Worm (Caenorhabditis elegans) whole organism, young adult: ENCODE measurements around the gene clec-54.

Experiments
- B0035.1 ChIP-seq: sonication (generic microtip); optimal IDR thresholded peaks from 2 replicates; lab custom pipeline; 2016; ENCODE audit warnings: missing genetic modification characterization, mild to moderate bottlenecking, missing compliant biosample characterization, missing genotype, missing genetic modification reagents
- D2030.7 ChIP-seq: fragments of 200-800 bp; sonication (Bioruptor generic); IDR thresholded peaks from 2 replicates; pipeline ENCODE4 v1.3.6; 2022; ENCODE audit warnings: missing genetic modification reagents, missing genetic modification characterization, missing compliant biosample characterization
- F10E7.11 ChIP-seq: sonication (generic microtip); optimal IDR thresholded peaks from 2 replicates; lab custom pipeline; 2017; ENCODE audit warnings: mild to moderate bottlenecking, missing genetic modification characterization, moderate library complexity, missing compliant biosample characterization
- F23B12.7 ChIP-seq: sonication (generic microtip); optimal IDR thresholded peaks from 2 replicates; lab custom pipeline; 2017; ENCODE audit warnings: missing genetic modification characterization, mild to moderate bottlenecking, missing compliant biosample characterization, antibody characterized with exemption, moderate library complexity; ENCODE audit not compliant: insufficient read depth
- F39B2.1 ChIP-seq: fragments of 200-800 bp; sonication (Bioruptor generic); IDR thresholded peaks from 2 replicates; pipeline ENCODE4 v1.3.6; 2022; ENCODE audit warnings: missing genetic modification reagents, missing genetic modification characterization, missing compliant biosample characterization
- F55B11.4 ChIP-seq: sonication (generic microtip); optimal IDR thresholded peaks from 2 replicates; lab custom pipeline; 2016; ENCODE audit warnings: missing compliant biosample characterization, missing genetic modification characterization, borderline replicate concordance; ENCODE audit not compliant: insufficient read depth
- F57C9.4 ChIP-seq: sonication (generic microtip); optimal IDR thresholded peaks from 2 replicates; lab custom pipeline; 2017; ENCODE audit warnings: mild to moderate bottlenecking, missing genetic modification characterization, missing compliant biosample characterization
- T26A5.8 ChIP-seq: sonication (generic microtip); optimal IDR thresholded peaks from 2 replicates; lab custom pipeline; 2016; ENCODE audit warnings: missing genetic modification characterization, missing compliant biosample characterization
- Y53G8AR.9 ChIP-seq: fragments of 200-800 bp; sonication (Bioruptor generic); conservative IDR thresholded peaks from 2 replicates; pipeline ENCODE4 v1.3.6; 2022; ENCODE audit warnings: missing genetic modification reagents, missing genetic modification characterization, missing compliant biosample characterization
- Y56A3A.18 ChIP-seq: fragments of 200-800 bp; sonication (Bioruptor generic); IDR thresholded peaks from 2 replicates; pipeline ENCODE4 v1.3.6; 2022; ENCODE audit warnings: missing genetic modification reagents, missing genetic modification characterization, missing compliant biosample characterization
- athp-1 ChIP-seq: sonication (generic microtip); optimal IDR thresholded peaks from 2 replicates; lab custom pipeline; 2017; ENCODE audit warnings: mild to moderate bottlenecking, missing genetic modification characterization, missing compliant biosample characterization
- attf-5 ChIP-seq: fragments of 200-800 bp; sonication (Bioruptor generic); optimal IDR thresholded peaks from 2 replicates; lab custom pipeline; 2018; ENCODE audit warnings: mild to moderate bottlenecking, missing genetic modification characterization, missing compliant biosample characterization
- cebp-1 ChIP-seq, 2 experiments: fragments of 200-800 bp in 1 of 2; sonication (Bioruptor generic) in 1 of 2; sonication (generic microtip) in 1 of 2; IDR thresholded peaks in 1 of 2; optimal IDR thresholded peaks in 1 of 2; 2 replicates each; pipeline versions ENCODE4 v1.3.6 to Lab custom; 2017 to 2022; ENCODE audit warnings: missing compliant biosample characterization in 2 of 2, missing genetic modification characterization in 2 of 2, mild to moderate bottlenecking in 1 of 2, missing genetic modification reagents in 1 of 2, moderate library complexity in 1 of 2
- ceh-100 ChIP-seq: fragments of 200-800 bp; sonication (Bioruptor generic); IDR thresholded peaks from 2 replicates; pipeline ENCODE4 v1.3.6; 2022; ENCODE audit warnings: missing genetic modification reagents, missing genetic modification characterization, missing compliant biosample characterization
- ceh-58 ChIP-seq: fragments of 200-800 bp; sonication (Bioruptor generic); IDR thresholded peaks from 2 replicates; pipeline ENCODE4 v1.3.6; 2022; ENCODE audit warnings: missing genetic modification characterization, missing compliant biosample characterization
- die-1 ChIP-seq: sonication (generic microtip); optimal IDR thresholded peaks from 2 replicates; lab custom pipeline; 2016; ENCODE audit warnings: missing genotype, mild to moderate bottlenecking, missing genetic modification characterization, missing compliant biosample characterization
- dox-1 ChIP-seq: fragments of 200-800 bp; sonication (Bioruptor generic); IDR thresholded peaks from 2 replicates; pipeline ENCODE4 v1.3.6; 2022; ENCODE audit warnings: missing genetic modification reagents, missing genetic modification characterization, missing compliant biosample characterization
- efl-1 ChIP-seq: fragments of 150-350 bp; optimal IDR thresholded peaks from 2 replicates; lab custom pipeline; 2014; ENCODE audit warnings: missing biosample characterization, missing genetic modification reagents, missing genetic modification characterization
- ets-4 ChIP-seq: fragments of 200-800 bp; sonication (Bioruptor generic); optimal IDR thresholded peaks from 2 replicates; lab custom pipeline; 2018; ENCODE audit warnings: mild to moderate bottlenecking, missing genetic modification characterization, missing compliant biosample characterization
- gei-17 ChIP-seq: fragments of 200-800 bp; sonication (Bioruptor generic); optimal IDR thresholded peaks from 2 replicates; lab custom pipeline; 2018; ENCODE audit warnings: mild to moderate bottlenecking, missing genetic modification characterization, missing compliant biosample characterization
- hlh-12 ChIP-seq: sonication (generic microtip); optimal IDR thresholded peaks from 2 replicates; lab custom pipeline; 2016; ENCODE audit warnings: missing genetic modification characterization, missing compliant biosample characterization
- hlh-26 ChIP-seq: fragments of 200-800 bp; sonication (Bioruptor generic); conservative IDR thresholded peaks from 2 replicates; pipeline ENCODE4 v1.3.6; 2022; ENCODE audit warnings: missing genetic modification reagents, missing genetic modification characterization, missing compliant biosample characterization
- lin-35 ChIP-seq, 3 experiments: fragments of 150-350 bp in 2 of 3; sonication (generic microtip) in 1 of 3; optimal IDR thresholded peaks; 2 replicates each; lab custom pipeline; 2014 to 2018; ENCODE audit warnings: missing biosample characterization in 3 of 3, missing genetic modification characterization in 3 of 3, missing genetic modification reagents in 3 of 3
- lir-1 ChIP-seq: fragments of 200-800 bp; sonication (Bioruptor generic); conservative IDR thresholded peaks from 2 replicates; pipeline ENCODE4 v1.3.6; 2022; ENCODE audit warnings: missing genetic modification reagents, missing genetic modification characterization, missing compliant biosample characterization
- nfyb-1 ChIP-seq: fragments of 200-800 bp; sonication (Bioruptor generic); IDR thresholded peaks from 2 replicates; pipeline ENCODE4 v1.3.6; 2022; ENCODE audit warnings: missing genetic modification reagents, missing genetic modification characterization, missing compliant biosample characterization
- nhr-120 ChIP-seq: fragments of 200-800 bp; sonication (Bioruptor generic); IDR thresholded peaks from 2 replicates; pipeline ENCODE4 v1.3.6; 2022; ENCODE audit warnings: missing genetic modification characterization, missing compliant biosample characterization
- nhr-179 ChIP-seq: sonication (generic microtip); optimal IDR thresholded peaks from 2 replicates; lab custom pipeline; 2016; ENCODE audit warnings: mild to moderate bottlenecking, missing genetic modification characterization, missing compliant biosample characterization
- rcor-1 ChIP-seq: fragments of 200-800 bp; sonication (Bioruptor generic); IDR thresholded peaks from 2 replicates; pipeline ENCODE4 v1.3.6; 2022; ENCODE audit warnings: missing genetic modification reagents, missing genetic modification characterization, missing compliant biosample characterization
- rpc-1 ChIP-seq, 2 experiments: fragments of 150-350 bp in 1 of 2; sonication (generic microtip) in 1 of 2; optimal IDR thresholded peaks; 2 replicates each; lab custom pipeline; 2014 to 2018; ENCODE audit warnings: missing biosample characterization in 1 of 2, missing genetic modification characterization in 1 of 2, missing genetic modification reagents in 1 of 2, missing genotype in 1 of 2
- snpc-4 ChIP-seq, 5 experiments: fragments of 150-350 bp in 1 of 5; sonication (generic microtip) in 4 of 5; optimal IDR thresholded peaks; 2 replicates each; lab custom pipeline; 2014 to 2018; ENCODE audit warnings: missing genetic modification characterization in 5 of 5, missing biosample characterization in 3 of 5, antibody characterized with exemption in 2 of 5, mild to moderate bottlenecking in 2 of 5, missing compliant biosample characterization in 2 of 5, missing genotype in 2 of 5, moderate library complexity in 2 of 5, missing genetic modification reagents in 1 of 5
- somi-1 ChIP-seq: fragments of 200-800 bp; sonication (Bioruptor generic); optimal IDR thresholded peaks from 2 replicates; lab custom pipeline; 2018; ENCODE audit warnings: mild to moderate bottlenecking, missing genetic modification characterization, missing compliant biosample characterization
- tbp1 ChIP-seq: fragments of 200-800 bp; sonication (Bioruptor generic); optimal IDR thresholded peaks from 2 replicates; lab custom pipeline; 2018; ENCODE audit warnings: mild to moderate bottlenecking, missing genetic modification characterization, missing compliant biosample characterization
- unc-130 ChIP-seq: sonication (generic microtip); optimal IDR thresholded peaks from 2 replicates; lab custom pipeline; 2016; ENCODE audit warnings: missing genetic modification reagents, missing genetic modification characterization, missing compliant biosample characterization
- xnd-1 ChIP-seq: sonication (generic microtip); optimal IDR thresholded peaks from 2 replicates; lab custom pipeline; 2016; ENCODE audit warnings: missing genotype, missing genetic modification reagents, missing genetic modification characterization, missing compliant biosample characterization
- zim-3 ChIP-seq: sonication (generic microtip); optimal IDR thresholded peaks from 2 replicates; lab custom pipeline; 2017; ENCODE audit warnings: mild to moderate bottlenecking, missing genetic modification characterization, moderate library complexity, missing compliant biosample characterization
- ztf-18 ChIP-seq: sonication (generic microtip); optimal IDR thresholded peaks from 2 replicates; lab custom pipeline; 2016; ENCODE audit warnings: missing genotype, mild to moderate bottlenecking, missing genetic modification characterization, missing compliant biosample characterization
- ztf-26 ChIP-seq: sonication (generic microtip); optimal IDR thresholded peaks from 2 replicates; lab custom pipeline; 2017; ENCODE audit warnings: missing genetic modification characterization, missing compliant biosample characterization

clec-54 gene

DNA sequence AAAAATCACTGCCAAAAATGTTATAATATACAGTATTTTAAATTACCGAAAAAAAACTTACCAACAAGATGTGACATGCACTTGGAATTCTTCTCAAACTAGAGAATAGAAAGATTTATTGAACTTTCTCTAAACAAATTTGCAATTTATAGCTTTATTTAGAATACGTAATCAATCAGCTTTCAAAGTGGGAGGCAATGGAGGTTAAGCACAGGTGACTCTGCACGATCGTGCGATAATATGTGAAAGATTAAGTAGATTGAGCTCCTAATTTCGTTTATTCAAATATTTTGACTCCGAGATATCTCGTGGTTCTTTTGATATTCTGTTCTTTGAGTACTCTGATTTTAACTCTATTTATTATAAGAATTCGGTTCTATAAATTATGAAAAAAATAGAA lies 41.3 kb downstream of the clec-54 start, which contains the start of gene R02D5.6:
Gene R02D5.6 (minus strand): TSS at position 101 of the 400 bp plus-strand sequence.
- TF ChIP-seq xnd-1 (tag; lab: Kevin White, UChicago) (no peak), nhr-120 (GFP tag; lab: Robert Waterston, UW) (no peak), ceh-58 (no peak), Y53G8AR.9 (GFP tag; lab: Robert Waterston, UW) (no peak), ceh-100 (no peak), athp-1 (tag; lab: Kevin White, UChicago) (no peak), B0035.1 (tag; lab: Kevin White, UChicago) (no peak), nfyb-1 (no peak)

DNA sequence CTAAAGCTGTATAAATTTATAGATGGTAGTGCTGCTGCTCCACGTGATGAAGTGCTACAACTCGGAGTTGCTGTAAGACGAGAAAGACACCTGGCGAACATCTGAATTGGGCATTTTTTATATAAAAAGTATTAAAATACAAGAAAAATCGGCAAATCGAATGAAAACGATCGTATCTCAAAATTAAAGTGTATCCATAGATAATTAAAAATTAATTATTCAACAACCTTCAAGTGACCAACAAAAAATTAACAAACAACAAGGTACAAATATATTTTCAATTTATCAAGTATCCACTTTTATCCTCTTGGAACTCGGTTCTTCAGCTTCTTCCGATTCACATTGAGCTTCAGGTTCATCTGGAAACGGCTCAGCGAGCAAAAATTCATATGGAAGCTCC lies 42.6 kb downstream of the clec-54 start, which contains the start of gene R02D5.8:
Gene R02D5.8 (minus strand): TSS at position 101 of the 400 bp plus-strand sequence.
- no peak for TF ChIP-seq efl-1 (GFP tag; lab: Kevin White, UChicago)
- no peak for TF ChIP-seq hlh-26
- TF ChIP-seq, all 124 proteins: peak for 0

DNA sequence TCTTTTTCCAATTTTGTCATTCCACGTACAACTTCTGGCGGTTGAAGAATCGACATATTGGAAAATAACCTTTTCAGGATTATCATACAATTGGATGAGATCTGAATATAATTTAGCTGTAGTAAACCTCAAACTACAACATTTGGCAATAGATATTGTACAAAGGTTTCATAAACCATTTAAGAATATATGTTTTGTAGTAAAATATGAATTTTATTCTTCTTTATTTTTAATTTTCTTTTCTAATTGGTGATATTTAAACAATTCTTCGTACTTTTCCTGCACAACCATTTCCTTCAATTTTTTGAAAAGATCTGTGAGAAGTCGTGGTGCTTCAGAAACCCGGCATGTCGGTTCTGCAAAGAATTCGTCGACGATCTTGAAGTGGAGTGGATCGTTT lies 44.3 kb downstream of the clec-54 start, which contains the start of gene C53A5.17:
Gene C53A5.17 (minus strand): TSS at position 101 of the 400 bp plus-strand sequence.
- TF ChIP-seq zim-3 (no peak), lir-1 (GFP tag; lab: Robert Waterston, UW) (no peak), ets-4 (no peak), F10E7.11 (no peak), T26A5.8 (tag; lab: Kevin White, UChicago) (no peak), somi-1 (GFP tag; lab: Kevin White, UChicago) (no peak), unc-130 (no peak), ztf-26 (tag; lab: Kevin White, UChicago) (no peak), F55B11.4 (tag; lab: Kevin White, UChicago) (no peak), nhr-179 (no peak)

DNA sequence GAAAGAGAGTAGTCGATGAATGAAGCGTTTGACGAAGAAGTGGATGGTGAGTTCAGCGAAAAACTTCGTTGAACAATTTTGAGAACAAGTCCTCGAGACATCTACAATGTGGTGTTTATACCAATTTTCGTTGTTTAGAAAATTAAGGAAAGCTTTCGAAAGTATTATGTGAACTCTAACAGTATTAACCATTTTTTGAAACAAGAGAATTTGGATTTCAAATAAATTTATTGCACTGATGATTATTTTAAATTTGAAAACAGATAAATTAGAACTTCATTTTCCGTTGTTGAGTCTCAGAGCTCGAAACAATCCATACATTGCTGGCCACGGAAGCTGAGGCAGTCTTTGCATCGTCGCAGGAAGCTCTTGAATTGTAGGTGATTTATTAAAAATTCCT lies 45.8 kb downstream of the clec-54 start, which contains the start of gene C53A5.16:
Gene C53A5.16 (minus strand): TSS at position 101 of the 400 bp plus-strand sequence.
- TF ChIP-seq gei-17 (GFP tag; lab: Kevin White, UChicago): no peak
- TF ChIP-seq rpc-1 (optimal IDR thresholded peaks at IDR 0.05; lab: Kevin White, UChicago): no peak
- TF ChIP-seq rpc-1 (tag; optimal IDR thresholded peaks at IDR 0.05; lab: Kevin White, UChicago): no peak
- TF ChIP-seq F57C9.4 (tag; lab: Kevin White, UChicago): no peak
- TF ChIP-seq zim-3: no peak
- no peak for TF ChIP-seq hlh-12 (tag; lab: Kevin White, UChicago)
- no peak for TF ChIP-seq Y56A3A.18 (GFP tag; lab: Robert Waterston, UW)
- TF ChIP-seq ztf-18 (tag; lab: Kevin White, UChicago): no peak
- TF ChIP-seq, all 124 proteins: peak for 0

- no peak for TF ChIP-seq die-1 (tag; lab: Kevin White, UChicago)
- 0 out of 2 replicates have a peak, but pooled peaks have one; percentile 33 for TF ChIP-seq Y56A3A.18 (GFP tag; lab: Robert Waterston, UW)
Observed at ce11 chrV:14523105-14523504, 46.4 kb downstream of the clec-54 start, which contains the start of gene C53A5.2. Gene C53A5.2, minus strand, starts transcription at chrV:14523205.

- peak; percentile 81 for TF ChIP-seq attf-5
- TF ChIP-seq lin-35 (GFP tag; optimal IDR thresholded peaks at IDR 0.05; lab: Kevin White, UChicago): peak in 1 of 3 experiments; percentile 38
- TF ChIP-seq die-1 (tag; lab: Kevin White, UChicago): no peak
- TF ChIP-seq rcor-1: 0 out of 2 replicates have a peak, but pooled peaks have one; percentile 24
- peak; percentile 64 for TF ChIP-seq F23B12.7
- peak; percentile 46; the same call in 1 of the 2 replicates for TF ChIP-seq dox-1 (GFP tag; lab: Robert Waterston, UW)
- peak; percentile 27; the same call in 1 of the 2 replicates for TF ChIP-seq D2030.7 (GFP tag; lab: Robert Waterston, UW)
- TF ChIP-seq ceh-58: no peak
- peak; percentile 34 for TF ChIP-seq snpc-4 (GFP tag; optimal IDR thresholded peaks at IDR 0.05; lab: Kevin White, UChicago)
- TF ChIP-seq snpc-4 (tag; optimal IDR thresholded peaks at IDR 0.05; lab: Kevin White, UChicago): peak in 2 of 4 experiments; percentile 46 to 57
- TF ChIP-seq F39B2.1 (GFP tag; lab: Robert Waterston, UW): no peak
- no peak for TF ChIP-seq cebp-1 (GFP tag; IDR thresholded peaks at IDR 0.05; lab: Robert Waterston, UW)
- peak; percentile 13 for TF ChIP-seq cebp-1 (tag; optimal IDR thresholded peaks at IDR 0.05; lab: Kevin White, UChicago)
- peak; percentile 28 for TF ChIP-seq tbp1
Observed at ce11 chrV:14523788-14524582, 47.3 kb downstream of the clec-54 start, which contains the start of gene ril-1. Gene ril-1, minus strand, starts transcription at chrV:14524129.
